Worm (Caenorhabditis elegans) whole organism, early embryonic: Measurements from ENCODE around the gene F49H6.12.

Source experiments
- ama-1 ChIP-seq: fragments of 150-350 bp; optimal IDR thresholded peaks from 2 replicates; lab custom pipeline; 2014
- ceh-36 ChIP-seq: sonication (generic microtip); optimal IDR thresholded peaks from 2 replicates; lab custom pipeline; 2016; ENCODE audit warnings: missing genetic modification characterization, inconsistent platforms, missing compliant biosample characterization
- ets-7 ChIP-seq: sonication (generic microtip); optimal IDR thresholded peaks from 2 replicates; lab custom pipeline; 2016; ENCODE audit warnings: missing genotype, missing genetic modification characterization, missing compliant biosample characterization
- flt-1 ChIP-seq: fragments of 200-800 bp; sonication (Bioruptor generic); IDR thresholded peaks from 2 replicates; pipeline ENCODE4 v1.3.6; 2022; ENCODE audit warnings: missing genetic modification characterization, missing compliant biosample characterization
- hnd-1 ChIP-seq: sonication (generic microtip); optimal IDR thresholded peaks from 2 replicates; lab custom pipeline; 2016; ENCODE audit warnings: missing genetic modification characterization, missing compliant biosample characterization
- pes-1 ChIP-seq: fragments of 200-800 bp; sonication (Bioruptor generic); IDR thresholded peaks from 2 replicates; pipeline ENCODE4 v1.3.6; 2022; ENCODE audit warnings: missing genetic modification reagents, missing genetic modification characterization, missing compliant biosample characterization
- tbx-11 ChIP-seq: fragments of 200-800 bp; sonication (Bioruptor generic); IDR thresholded peaks from 2 replicates; pipeline ENCODE4 v1.3.6; 2022; ENCODE audit warnings: missing genetic modification characterization, missing compliant biosample characterization
- tra-4 ChIP-seq: sonication (generic microtip); optimal IDR thresholded peaks from 2 replicates; lab custom pipeline; 2017; ENCODE audit warnings: missing genetic modification characterization, missing compliant biosample characterization

ce11 chrV:16980368-16980767 is 40.9 kb downstream of the F49H6.12 start, which contains the start of gene srz-54:
- no peak for TF ChIP-seq flt-1 (GFP tag; lab: Robert Waterston, UW)
- TF ChIP-seq ama-1: no peak
- no peak for TF ChIP-seq ets-7 (tag; lab: Kevin White, UChicago)
- no peak for TF ChIP-seq pes-1
- no peak for TF ChIP-seq hnd-1
- TF ChIP-seq ceh-36: no peak
- no peak for TF ChIP-seq tbx-11
- TF ChIP-seq tra-4 (tag; lab: Kevin White, UChicago): no peak
